Worm (Caenorhabditis elegans) whole organism, L3 larva: ENCODE results near the gene F08F1.3.

Experiments used
- fkh-10 ChIP-seq: sonication (generic microtip); optimal IDR thresholded peaks from 2 replicates; lab custom pipeline; 2017; ENCODE audit warnings: missing biosample characterization, missing genetic modification reagents, missing genetic modification characterization
- nhr-76 ChIP-seq: fragments of 150-350 bp; sonication (generic microtip); optimal IDR thresholded peaks from 5 replicates; lab custom pipeline; 2014; ENCODE audit warnings: missing biosample characterization, missing genetic modification characterization
- unc-39 ChIP-seq: sonication (generic microtip); optimal IDR thresholded peaks from 4 replicates; lab custom pipeline; 2017; ENCODE audit warnings: missing biosample characterization, missing genetic modification characterization

- no peak for TF ChIP-seq nhr-76 (tag; lab: Kevin White, UChicago)
- no peak for TF ChIP-seq unc-39 (tag; lab: Kevin White, UChicago)
- no peak for TF ChIP-seq fkh-10 (GFP tag; lab: Kevin White, UChicago)
Observed at ce11 chrX:8470126-8470772, 41.6 kb downstream of the F08F1.3 start, which contains the start of gene mec-10.
